Fruit fly (Drosophila melanogaster): Measurements from ENCODE around the gene CG12241.

dm6 chr3R:15243452-15243851, 24.4 kb downstream of the CG12241 start:
- no peak for TF ChIP-seq Dll (optimal IDR thresholded peaks at IDR 0.05)
- no peak for TF ChIP-seq psq (optimal IDR thresholded peaks at IDR 0.05)
- TF ChIP-seq EcR (GFP tag; optimal IDR thresholded peaks at IDR 0.05): no peak

Data from whole organism.